Fruit fly (Drosophila melanogaster): ENCODE results near the gene mtgo.

mtgo gene

DNA sequence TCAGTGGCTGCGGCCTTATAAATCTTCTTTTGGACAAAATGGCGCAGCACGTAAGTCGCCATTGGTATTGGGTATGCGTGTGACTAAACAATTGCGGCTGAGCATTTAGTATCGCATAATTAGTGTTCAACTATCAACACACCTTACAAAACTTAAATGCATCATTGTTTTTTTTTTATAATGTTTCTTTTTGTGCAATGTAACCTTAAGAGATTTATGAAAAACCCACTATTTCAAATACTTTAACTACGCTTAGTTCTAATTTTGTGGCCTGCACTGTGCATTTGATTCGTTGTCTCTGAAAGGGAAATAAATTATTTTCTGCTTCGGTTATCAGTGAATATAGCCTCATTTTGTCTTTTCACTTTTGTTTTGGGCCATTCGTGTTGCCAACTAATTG is 99.1 kb downstream of the mtgo start (continued):
- TF ChIP-seq bbx (GFP tag; IDR thresholded peaks at IDR 0.05; ENCODE audit: partially characterized antibody) (no peak), Nf-YB (GFP tag; optimal IDR thresholded peaks at IDR 0.05) (peak; percentile 38), sim (GFP tag; IDR thresholded peaks at IDR 0.05) (peak; percentile 64; the same call in 1 of the 2 replicates), ERR (GFP tag; optimal IDR thresholded peaks at IDR 0.05) (no peak), E2f2 (GFP tag; IDR thresholded peaks at IDR 0.05) (peak; percentile 27; the same call in 1 of the 2 replicates), Dek (tag; optimal IDR thresholded peaks at IDR 0.05) (peak; percentile 40), tap (tag; optimal IDR thresholded peaks at IDR 0.05) (peak; percentile 49), CG12071 (GFP tag; optimal IDR thresholded peaks at IDR 0.05) (peak; percentile 71), PHDP (tag; optimal IDR thresholded peaks at IDR 0.05) (peak; percentile 82), CG12942 (GFP tag; optimal IDR thresholded peaks at IDR 0.05) (peak; percentile 37), aop (GFP tag; IDR thresholded peaks at IDR 0.05) (no peak), Sry-δ (GFP tag; optimal IDR thresholded peaks at IDR 0.05) (peak; percentile 5), peb (GFP tag; IDR thresholded peaks at IDR 0.05) (peak; percentile 40; the same call in 1 of the 2 replicates), al (GFP tag; IDR thresholded peaks at IDR 0.05) (peak; percentile 30; the same call in 1 of the 2 replicates), CG2116 (GFP tag; optimal IDR thresholded peaks at IDR 0.05) (peak; percentile 5), Ptx1 (GFP tag; IDR thresholded peaks at IDR 0.05) (peak; percentile 66), HLH54F (GFP tag; optimal IDR thresholded peaks at IDR 0.05) (peak; percentile 30), ranshi (GFP tag; IDR thresholded peaks at IDR 0.05) (peak; percentile 10; the same call in 1 of the 2 replicates), fd3F (GFP tag; optimal IDR thresholded peaks at IDR 0.05) (peak; percentile 24), Dbx (GFP tag; IDR thresholded peaks at IDR 0.05) (0 out of 3 replicates have a peak, but pooled peaks have one; percentile 37), abd-A (tag; optimal IDR thresholded peaks at IDR 0.05) (no peak), crol (GFP tag; IDR thresholded peaks at IDR 0.05) (no peak), CG6813 (GFP tag; optimal IDR thresholded peaks at IDR 0.05) (peak; percentile 60), CG7786 (GFP tag; optimal IDR thresholded peaks at IDR 0.05) (peak; percentile 54), ara (GFP tag; IDR thresholded peaks at IDR 0.05) (peak; percentile 38; the same call in 1 of the 2 replicates), CG8388 (GFP tag; optimal IDR thresholded peaks at IDR 0.05) (peak; percentile 55), D19B (GFP tag; optimal IDR thresholded peaks at IDR 0.05) (peak; percentile 36), HmgD (GFP tag; optimal IDR thresholded peaks at IDR 0.05) (no peak), oc (tag; optimal IDR thresholded peaks at IDR 0.05) (peak; percentile 56), CG4617 (GFP tag; optimal IDR thresholded peaks at IDR 0.05; ENCODE audit: borderline replicate concordance) (no peak), CG2889 (GFP tag; IDR thresholded peaks at IDR 0.05) (0 out of 3 replicates have a peak, but pooled peaks have one; percentile 32), CG12659 (GFP tag; optimal IDR thresholded peaks at IDR 0.05) (peak; percentile 54), ttk (GFP tag; IDR thresholded peaks at IDR 0.05) (peak; percentile 60; the same call in 1 of the 2 replicates), CG17359 (tag; optimal IDR thresholded peaks at IDR 0.05) (peak; percentile 78), ato (GFP tag; IDR thresholded peaks at IDR 0.05; ENCODE audit: partially characterized antibody) (no peak), sisA (GFP tag; IDR thresholded peaks at IDR 0.05) (peak; percentile 35), CG10147 (GFP tag; optimal IDR thresholded peaks at IDR 0.05) (peak; percentile 63), CG17802 (tag; optimal IDR thresholded peaks at IDR 0.05) (no peak), tin (GFP tag; optimal IDR thresholded peaks at IDR 0.05) (peak; percentile 39), CG15514 (GFP tag; optimal IDR thresholded peaks at IDR 0.05) (peak; percentile 53), CG43689 (GFP tag; IDR thresholded peaks at IDR 0.05) (0 out of 2 replicates have a peak, but pooled peaks have one; percentile 29), salm (tag; optimal IDR thresholded peaks at IDR 0.05) (peak; percentile 58), CG16815 (GFP tag; optimal IDR thresholded peaks at IDR 0.05) (peak; percentile 41), tll (GFP tag; optimal IDR thresholded peaks at IDR 0.05) (no peak), en (GFP tag; optimal IDR thresholded peaks at IDR 0.05) (no peak), zfh2 (GFP tag; optimal IDR thresholded peaks at IDR 0.05) (peak; percentile 37), CG3847 (GFP tag; IDR thresholded peaks at IDR 0.05) (no peak; the same call in 1 of the 2 replicates), phol (tag; optimal IDR thresholded peaks at IDR 0.05) (peak; percentile 77), fd64A (GFP tag; optimal IDR thresholded peaks at IDR 0.05) (no peak), tgo (GFP tag; IDR thresholded peaks at IDR 0.05) (peak; percentile 47; the same call in 2 of the 3 replicates)

Data from whole organism, embryonic.